Fruit fly (Drosophila melanogaster): ENCODE results near the gene CG43867.

dm6 chrX:762047-762446 lies 165.7 kb downstream of the CG43867 start:
- TF ChIP-seq CG8301 (tag; optimal IDR thresholded peaks at IDR 0.05) (no peak), gl (tag; optimal IDR thresholded peaks at IDR 0.05) (no peak), CG4496 (GFP tag; IDR thresholded peaks at IDR 0.05) (no peak), CG9948 (tag; optimal IDR thresholded peaks at IDR 0.05) (no peak), D1 (tag; optimal IDR thresholded peaks at IDR 0.05) (no peak), CG34367 (tag; optimal IDR thresholded peaks at IDR 0.05) (no peak), CG14655 (GFP tag; optimal IDR thresholded peaks at IDR 0.05) (no peak), rn (GFP tag; IDR thresholded peaks at IDR 0.05) (no peak), Pif1A (GFP tag; optimal IDR thresholded peaks at IDR 0.05) (no peak), EcR (GFP tag; optimal IDR thresholded peaks at IDR 0.05) (no peak), Pif1B (GFP tag; optimal IDR thresholded peaks at IDR 0.05) (no peak), fd96Ca (GFP tag; IDR thresholded peaks at IDR 0.05) (no peak), CG10348 (GFP tag; IDR thresholded peaks at IDR 0.05) (no peak)
